Worm (Caenorhabditis elegans): ENCODE results near the gene K08H10.10.

DNA sequence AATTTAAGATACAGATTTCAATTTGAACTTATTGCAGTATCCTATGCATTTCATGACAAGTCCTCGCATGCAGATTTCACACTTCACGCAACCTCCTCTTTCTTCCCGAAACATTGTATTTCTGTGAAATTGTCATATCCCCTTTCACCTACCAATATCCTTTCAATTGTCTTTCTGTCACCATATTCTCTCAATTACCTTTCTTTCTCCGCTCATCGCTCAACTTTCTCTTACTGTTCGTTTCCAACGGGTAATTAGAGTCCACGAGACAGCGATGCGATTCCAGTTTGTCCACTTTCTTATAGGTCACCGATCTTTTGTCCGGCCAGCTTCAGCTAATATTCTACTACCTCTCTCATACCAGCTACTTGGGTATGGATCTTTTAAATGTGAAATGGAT is 48.5 kb upstream of the K08H10.10 start, which contains the start of gene mam-5:
- TF ChIP-seq ztf-16 (tag; optimal IDR thresholded peaks at IDR 0.05) = no peak
- no peak for TF ChIP-seq madf-2 (tag; optimal IDR thresholded peaks at IDR 0.05)

All from whole organism, late embryonic.